Worm (Caenorhabditis elegans) whole organism, early embryonic: ENCODE measurements around the gene K03H1.12.

Source experiments
- B0310.2 ChIP-seq: sonication (generic microtip); optimal IDR thresholded peaks from 2 replicates; lab custom pipeline; 2016; ENCODE audit warnings: mild to moderate bottlenecking, missing genetic modification characterization, missing compliant biosample characterization
- ama-1 ChIP-seq: fragments of 150-350 bp; optimal IDR thresholded peaks from 2 replicates; lab custom pipeline; 2014
- flt-1 ChIP-seq: fragments of 200-800 bp; sonication (Bioruptor generic); IDR thresholded peaks from 2 replicates; pipeline ENCODE4 v1.3.6; 2022; ENCODE audit warnings: missing genetic modification characterization, missing compliant biosample characterization
- hmg-4 ChIP-seq: fragments of 200-800 bp; sonication (Bioruptor generic); optimal IDR thresholded peaks from 2 replicates; lab custom pipeline; 2018; ENCODE audit warnings: mild to moderate bottlenecking, missing genetic modification characterization, missing compliant biosample characterization
- sea-1 ChIP-seq: fragments of 200-800 bp; sonication (Bioruptor generic); conservative IDR thresholded peaks from 2 replicates; pipeline ENCODE4 v1.3.6; 2022; ENCODE audit warnings: missing genetic modification characterization, missing compliant biosample characterization
- tbx-37 ChIP-seq: fragments of 200-800 bp; sonication (Bioruptor generic); conservative IDR thresholded peaks from 2 replicates; pipeline ENCODE4 v1.3.6; 2022; ENCODE audit warnings: missing genetic modification reagents, missing genetic modification characterization, missing compliant biosample characterization

- TF ChIP-seq ama-1 (lab: Kevin White, UChicago) (no peak), flt-1 (GFP tag; lab: Robert Waterston, UW) (no peak), hmg-4 (GFP tag; lab: Kevin White, UChicago) (no peak), tbx-37 (no peak), B0310.2 (tag; lab: Kevin White, UChicago) (no peak), sea-1 (GFP tag; lab: Robert Waterston, UW) (no peak)
These were observed 23.0 kb downstream of the K03H1.12 start for ce11 chrIII:9964416-9964815.
